Worm (Caenorhabditis elegans) whole organism, young adult: ENCODE measurements around the gene F26A1.19.

ENCODE experiments used
- F33H1.4 ChIP-seq: fragments of 200-800 bp; sonication (Bioruptor generic); IDR thresholded peaks from 2 replicates; pipeline ENCODE4 v1.3.6; 2022; ENCODE audit warnings: missing genetic modification reagents, missing genetic modification characterization, missing compliant biosample characterization
- Y79H2A.3 ChIP-seq: fragments of 200-800 bp; sonication (Bioruptor generic); conservative IDR thresholded peaks from 2 replicates; pipeline ENCODE4 v1.3.6; 2022; ENCODE audit warnings: missing genetic modification reagents, missing genetic modification characterization, missing compliant biosample characterization
- ceh-40 ChIP-seq: fragments of 200-800 bp; sonication (Bioruptor generic); IDR thresholded peaks from 2 replicates; pipeline ENCODE4 v1.3.6; 2022; ENCODE audit warnings: missing genetic modification characterization, missing compliant biosample characterization
- efl-1 ChIP-seq: fragments of 150-350 bp; optimal IDR thresholded peaks from 2 replicates; lab custom pipeline; 2014; ENCODE audit warnings: missing biosample characterization, missing genetic modification reagents, missing genetic modification characterization
- nfya-1 ChIP-seq: sonication (generic microtip); optimal IDR thresholded peaks from 2 replicates; lab custom pipeline; 2017; ENCODE audit warnings: antibody characterized with exemption, missing compliant biosample characterization, missing genetic modification characterization, borderline replicate concordance; ENCODE audit not compliant: insufficient read depth
- pha-4 ChIP-seq: fragments of 150-350 bp; sonication (generic microtip); optimal IDR thresholded peaks from 2 replicates; lab custom pipeline; 2014; ENCODE audit warnings: missing biosample characterization, missing genetic modification reagents, missing genetic modification characterization
- rec-8 ChIP-seq, 2 experiments: sonication (generic microtip); optimal IDR thresholded peaks; 2 replicates each; lab custom pipeline; 2016; ENCODE audit warnings: mild to moderate bottlenecking in 2 of 2, missing genetic modification characterization in 2 of 2, missing genetic modification reagents in 2 of 2, missing genotype in 2 of 2, missing biosample characterization in 1 of 2, missing compliant biosample characterization in 1 of 2, moderate library complexity in 1 of 2

DNA sequence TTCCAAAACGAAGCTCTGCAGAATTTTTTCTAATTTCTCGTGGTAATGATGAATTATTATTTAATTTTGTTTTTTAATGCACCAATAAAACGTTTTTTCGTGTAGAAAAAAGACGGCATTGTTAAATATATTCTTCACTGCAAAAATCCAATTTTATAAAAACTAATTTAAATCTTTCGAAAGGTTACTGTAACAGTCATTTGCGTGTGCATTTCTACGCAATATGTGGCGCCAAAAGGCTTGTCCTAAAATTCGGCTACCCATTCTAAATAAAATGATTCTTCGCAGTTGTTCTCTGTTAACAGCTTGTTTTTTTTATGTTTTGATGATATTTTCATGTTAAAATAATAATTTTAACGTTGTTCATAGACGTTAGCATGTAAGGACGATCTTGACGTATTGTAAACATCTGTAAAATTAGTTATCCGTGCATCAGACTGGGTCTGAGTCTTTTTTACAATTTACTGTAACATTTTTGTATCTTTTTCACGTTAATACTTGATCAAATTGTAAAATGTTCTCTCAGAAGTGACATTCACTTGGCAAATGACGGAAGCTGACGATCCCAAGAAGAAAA lies 44.9 kb upstream of the F26A1.19 start, which contains the start of gene mip-1:
- TF ChIP-seq ceh-40: no peak
- no peak for TF ChIP-seq rec-8 (tag; optimal IDR thresholded peaks at IDR 0.05; lab: Kevin White, UChicago)
- peak; percentile 77 for TF ChIP-seq F33H1.4 (GFP tag; lab: Robert Waterston, UW)
- no peak for TF ChIP-seq nfya-1 (tag; lab: Kevin White, UChicago)
- TF ChIP-seq efl-1 (GFP tag; lab: Kevin White, UChicago): peak; percentile 87
- no peak for TF ChIP-seq pha-4 (tag; lab: Kevin White, UChicago)
- no peak for TF ChIP-seq Y79H2A.3 (GFP tag; lab: Robert Waterston, UW)
